Fruit fly (Drosophila melanogaster): Measurements from ENCODE around the gene Ir94d.

dm6 chr3R:23372624-23373023 is 30.0 kb upstream of the Ir94d start, which contains the start of gene CG42827:
- TF ChIP-seq CG8478 (optimal IDR thresholded peaks at IDR 0.05), result no peak
- TF ChIP-seq CTCF (optimal IDR thresholded peaks at IDR 0.05), result no peak
